Worm (Caenorhabditis elegans) whole organism, young adult: ENCODE data around the gene gnrr-2.
A peak's percentile ranks its signal among the peaks of the same experiment; 100 is the strongest.

Experiments used
- D2030.7 ChIP-seq: fragments of 200-800 bp; sonication (Bioruptor generic); IDR thresholded peaks from 2 replicates; pipeline ENCODE4 v1.3.6; 2022; ENCODE audit warnings: missing genetic modification reagents, missing genetic modification characterization, missing compliant biosample characterization
- F10E7.11 ChIP-seq: sonication (generic microtip); optimal IDR thresholded peaks from 2 replicates; lab custom pipeline; 2017; ENCODE audit warnings: mild to moderate bottlenecking, missing genetic modification characterization, moderate library complexity, missing compliant biosample characterization
- F57A8.1 ChIP-seq: fragments of 200-800 bp; sonication (Bioruptor generic); optimal IDR thresholded peaks from 2 replicates; lab custom pipeline; 2018; ENCODE audit warnings: mild to moderate bottlenecking, missing genetic modification characterization, moderate library complexity, missing compliant biosample characterization
- Y53F4B.3 ChIP-seq: fragments of 200-800 bp; sonication (Bioruptor generic); IDR thresholded peaks from 2 replicates; pipeline ENCODE4 v1.3.6; 2022; ENCODE audit warnings: missing genetic modification reagents, missing genetic modification characterization, missing compliant biosample characterization
- Y53G8AR.9 ChIP-seq: fragments of 200-800 bp; sonication (Bioruptor generic); conservative IDR thresholded peaks from 2 replicates; pipeline ENCODE4 v1.3.6; 2022; ENCODE audit warnings: missing genetic modification reagents, missing genetic modification characterization, missing compliant biosample characterization
- Y67H2A.10 ChIP-seq: fragments of 200-800 bp; sonication (Bioruptor generic); conservative IDR thresholded peaks from 2 replicates; pipeline ENCODE4 v1.3.6; 2022; ENCODE audit warnings: missing genetic modification reagents, missing genetic modification characterization, missing compliant biosample characterization
- Y79H2A.3 ChIP-seq: fragments of 200-800 bp; sonication (Bioruptor generic); conservative IDR thresholded peaks from 2 replicates; pipeline ENCODE4 v1.3.6; 2022; ENCODE audit warnings: missing genetic modification reagents, missing genetic modification characterization, missing compliant biosample characterization
- ZK185.1 ChIP-seq: sonication (generic microtip); optimal IDR thresholded peaks from 2 replicates; lab custom pipeline; 2016; ENCODE audit warnings: mild to moderate bottlenecking, missing genetic modification characterization, missing compliant biosample characterization; ENCODE audit not compliant: poor library complexity, severe bottlenecking
- akir-1 ChIP-seq: fragments of 200-800 bp; sonication (Bioruptor generic); optimal IDR thresholded peaks from 2 replicates; lab custom pipeline; 2018; ENCODE audit warnings: mild to moderate bottlenecking, missing genetic modification characterization, moderate library complexity, missing compliant biosample characterization
- atf-7 ChIP-seq: sonication (generic microtip); optimal IDR thresholded peaks from 2 replicates; lab custom pipeline; 2017; ENCODE audit warnings: mild to moderate bottlenecking, missing genetic modification characterization, missing compliant biosample characterization
- attf-3 ChIP-seq: fragments of 200-800 bp; sonication (Bioruptor generic); conservative IDR thresholded peaks from 2 replicates; pipeline ENCODE4 v1.3.6; 2022; ENCODE audit warnings: missing genetic modification reagents, missing genetic modification characterization, missing compliant biosample characterization
- cebp-1 ChIP-seq, 2 experiments: fragments of 200-800 bp in 1 of 2; sonication (Bioruptor generic) in 1 of 2; sonication (generic microtip) in 1 of 2; IDR thresholded peaks in 1 of 2; optimal IDR thresholded peaks in 1 of 2; 2 replicates each; pipeline versions ENCODE4 v1.3.6 to Lab custom; 2017 to 2022; ENCODE audit warnings: missing compliant biosample characterization in 2 of 2, missing genetic modification characterization in 2 of 2, mild to moderate bottlenecking in 1 of 2, missing genetic modification reagents in 1 of 2, moderate library complexity in 1 of 2
- ceh-27 ChIP-seq: fragments of 200-800 bp; sonication (Bioruptor generic); optimal IDR thresholded peaks from 2 replicates; lab custom pipeline; 2018; ENCODE audit warnings: mild to moderate bottlenecking, missing genetic modification characterization, moderate library complexity, missing compliant biosample characterization
- ceh-40 ChIP-seq: fragments of 200-800 bp; sonication (Bioruptor generic); IDR thresholded peaks from 2 replicates; pipeline ENCODE4 v1.3.6; 2022; ENCODE audit warnings: missing genetic modification characterization, missing compliant biosample characterization
- die-1 ChIP-seq: sonication (generic microtip); optimal IDR thresholded peaks from 2 replicates; lab custom pipeline; 2016; ENCODE audit warnings: missing genotype, mild to moderate bottlenecking, missing genetic modification characterization, missing compliant biosample characterization
- efl-1 ChIP-seq: fragments of 150-350 bp; optimal IDR thresholded peaks from 2 replicates; lab custom pipeline; 2014; ENCODE audit warnings: missing biosample characterization, missing genetic modification reagents, missing genetic modification characterization
- egl-18 ChIP-seq: fragments of 200-800 bp; sonication (Bioruptor generic); IDR thresholded peaks from 2 replicates; pipeline ENCODE4 v1.3.6; 2022; ENCODE audit warnings: missing genetic modification reagents, missing genetic modification characterization, missing compliant biosample characterization
- let-526 ChIP-seq: fragments of 200-800 bp; sonication (Bioruptor generic); IDR thresholded peaks from 2 replicates; pipeline ENCODE4 v1.3.6; 2022; ENCODE audit warnings: missing genetic modification reagents, missing genetic modification characterization, missing compliant biosample characterization
- let-607 ChIP-seq, 2 experiments: fragments of 200-800 bp in 1 of 2; sonication (Bioruptor generic) in 1 of 2; sonication (generic microtip) in 1 of 2; optimal IDR thresholded peaks; 2 replicates each; lab custom pipeline; 2016 to 2018; ENCODE audit warnings: mild to moderate bottlenecking in 2 of 2, missing compliant biosample characterization in 2 of 2, missing genetic modification characterization in 2 of 2, moderate library complexity in 2 of 2, missing genotype in 1 of 2
- lin-35 ChIP-seq, 3 experiments: fragments of 150-350 bp in 2 of 3; sonication (generic microtip) in 1 of 3; optimal IDR thresholded peaks; 2 replicates each; lab custom pipeline; 2014 to 2018; ENCODE audit warnings: missing biosample characterization in 3 of 3, missing genetic modification characterization in 3 of 3, missing genetic modification reagents in 3 of 3
- lin-40 ChIP-seq: sonication (generic microtip); optimal IDR thresholded peaks from 2 replicates; lab custom pipeline; 2016; ENCODE audit warnings: missing genetic modification characterization, mild to moderate bottlenecking, missing compliant biosample characterization, missing genotype, missing genetic modification reagents
- nfya-1 ChIP-seq: sonication (generic microtip); optimal IDR thresholded peaks from 2 replicates; lab custom pipeline; 2017; ENCODE audit warnings: antibody characterized with exemption, missing compliant biosample characterization, missing genetic modification characterization, borderline replicate concordance; ENCODE audit not compliant: insufficient read depth
- nfyb-1 ChIP-seq: fragments of 200-800 bp; sonication (Bioruptor generic); IDR thresholded peaks from 2 replicates; pipeline ENCODE4 v1.3.6; 2022; ENCODE audit warnings: missing genetic modification reagents, missing genetic modification characterization, missing compliant biosample characterization
- nhr-80 ChIP-seq: sonication (generic microtip); optimal IDR thresholded peaks from 2 replicates; lab custom pipeline; 2016; ENCODE audit warnings: missing genetic modification characterization, missing compliant biosample characterization
- nhr-90 ChIP-seq: sonication (generic microtip); optimal IDR thresholded peaks from 2 replicates; lab custom pipeline; 2016; ENCODE audit warnings: missing genotype, mild to moderate bottlenecking, missing genetic modification characterization, missing compliant biosample characterization
- pha-4 ChIP-seq: fragments of 150-350 bp; sonication (generic microtip); optimal IDR thresholded peaks from 2 replicates; lab custom pipeline; 2014; ENCODE audit warnings: missing biosample characterization, missing genetic modification reagents, missing genetic modification characterization
- rec-8 ChIP-seq, 2 experiments: sonication (generic microtip); optimal IDR thresholded peaks; 2 replicates each; lab custom pipeline; 2016; ENCODE audit warnings: mild to moderate bottlenecking in 2 of 2, missing genetic modification characterization in 2 of 2, missing genetic modification reagents in 2 of 2, missing genotype in 2 of 2, missing biosample characterization in 1 of 2, missing compliant biosample characterization in 1 of 2, moderate library complexity in 1 of 2
- rpc-1 ChIP-seq, 2 experiments: fragments of 150-350 bp in 1 of 2; sonication (generic microtip) in 1 of 2; optimal IDR thresholded peaks; 2 replicates each; lab custom pipeline; 2014 to 2018; ENCODE audit warnings: missing biosample characterization in 1 of 2, missing genetic modification characterization in 1 of 2, missing genetic modification reagents in 1 of 2, missing genotype in 1 of 2
- sdz-38 ChIP-seq: sonication (generic microtip); optimal IDR thresholded peaks from 2 replicates; lab custom pipeline; 2016; ENCODE audit warnings: missing genotype, missing genetic modification characterization, missing compliant biosample characterization
- snpc-1.3 ChIP-seq: sonication (generic microtip); optimal IDR thresholded peaks from 2 replicates; lab custom pipeline; 2017; ENCODE audit warnings: missing genetic modification characterization, mild to moderate bottlenecking, missing compliant biosample characterization, antibody characterized with exemption, moderate library complexity, missing genotype, missing genetic modification reagents; ENCODE audit not compliant: insufficient read depth
- snpc-4 ChIP-seq, 5 experiments: fragments of 150-350 bp in 1 of 5; sonication (generic microtip) in 4 of 5; optimal IDR thresholded peaks; 2 replicates each; lab custom pipeline; 2014 to 2018; ENCODE audit warnings: missing genetic modification characterization in 5 of 5, missing biosample characterization in 3 of 5, antibody characterized with exemption in 2 of 5, mild to moderate bottlenecking in 2 of 5, missing compliant biosample characterization in 2 of 5, missing genotype in 2 of 5, moderate library complexity in 2 of 5, missing genetic modification reagents in 1 of 5
- somi-1 ChIP-seq: fragments of 200-800 bp; sonication (Bioruptor generic); optimal IDR thresholded peaks from 2 replicates; lab custom pipeline; 2018; ENCODE audit warnings: mild to moderate bottlenecking, missing genetic modification characterization, missing compliant biosample characterization
- tbp1 ChIP-seq: fragments of 200-800 bp; sonication (Bioruptor generic); optimal IDR thresholded peaks from 2 replicates; lab custom pipeline; 2018; ENCODE audit warnings: mild to moderate bottlenecking, missing genetic modification characterization, missing compliant biosample characterization
- tlf-1 ChIP-seq: fragments of 200-800 bp; sonication (Bioruptor generic); optimal IDR thresholded peaks from 2 replicates; lab custom pipeline; 2018; ENCODE audit warnings: mild to moderate bottlenecking, missing genetic modification characterization, missing compliant biosample characterization
- unc-130 ChIP-seq: sonication (generic microtip); optimal IDR thresholded peaks from 2 replicates; lab custom pipeline; 2016; ENCODE audit warnings: missing genetic modification reagents, missing genetic modification characterization, missing compliant biosample characterization
- unc-62 ChIP-seq: fragments of 150-350 bp; optimal IDR thresholded peaks from 2 replicates; lab custom pipeline; 2014; ENCODE audit warnings: missing biosample characterization, missing genetic modification reagents, missing genetic modification characterization
- zfh-2 ChIP-seq: fragments of 200-800 bp; sonication (Bioruptor generic); conservative IDR thresholded peaks from 2 replicates; pipeline ENCODE4 v1.3.6; 2022; ENCODE audit warnings: missing genetic modification reagents, missing genetic modification characterization, missing compliant biosample characterization
- zim-3 ChIP-seq: sonication (generic microtip); optimal IDR thresholded peaks from 2 replicates; lab custom pipeline; 2017; ENCODE audit warnings: mild to moderate bottlenecking, missing genetic modification characterization, moderate library complexity, missing compliant biosample characterization
- ztf-18 ChIP-seq: sonication (generic microtip); optimal IDR thresholded peaks from 2 replicates; lab custom pipeline; 2016; ENCODE audit warnings: missing genotype, mild to moderate bottlenecking, missing genetic modification characterization, missing compliant biosample characterization
- ztf-26 ChIP-seq: sonication (generic microtip); optimal IDR thresholded peaks from 2 replicates; lab custom pipeline; 2017; ENCODE audit warnings: missing genetic modification characterization, missing compliant biosample characterization
- ztf-6 ChIP-seq: fragments of 200-800 bp; sonication (Bioruptor generic); IDR thresholded peaks from 2 replicates; pipeline ENCODE4 v1.3.6; 2022; ENCODE audit warnings: missing genetic modification reagents, missing genetic modification characterization, missing compliant biosample characterization

gnrr-2 gene

ce11 chrV:14408774-14409173, at the start of gene gnrr-2:
Gene gnrr-2 (plus strand): TSS chrV:14409074.
- TF ChIP-seq pha-4 (no peak), zim-3 (tag; lab: Kevin White, UChicago) (no peak), die-1 (no peak), D2030.7 (no peak), ztf-6 (GFP tag; lab: Robert Waterston, UW) (no peak), akir-1 (GFP tag; lab: Kevin White, UChicago) (no peak), ZK185.1 (tag; lab: Kevin White, UChicago) (no peak), tbp1 (GFP tag; lab: Kevin White, UChicago) (no peak), F10E7.11 (no peak), ceh-40 (GFP tag; lab: Robert Waterston, UW) (no peak), sdz-38 (tag; lab: Kevin White, UChicago) (no peak), Y53F4B.3 (GFP tag; lab: Robert Waterston, UW) (no peak), unc-62 (GFP tag; lab: Kevin White, UChicago) (no peak)

DNA sequence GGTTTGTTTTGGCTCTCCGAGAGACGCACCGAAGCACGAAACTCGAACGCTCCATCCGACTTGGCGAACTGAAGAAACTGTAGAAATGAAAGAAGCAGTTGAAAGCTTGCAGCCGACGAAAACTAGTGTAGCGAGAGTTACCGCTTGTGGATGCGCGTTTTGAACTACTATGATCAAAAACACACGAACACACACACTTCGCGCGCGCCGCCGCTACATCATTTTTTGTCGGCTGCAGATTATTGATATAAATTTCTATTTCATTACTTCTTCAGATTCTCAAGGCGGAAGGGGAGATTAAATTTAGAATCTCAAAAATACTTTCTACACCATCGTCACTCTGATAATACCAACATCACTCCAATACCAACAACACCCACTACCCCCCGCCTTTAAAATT, 46.9 kb upstream of the gnrr-2 start:
- TF ChIP-seq let-526 (no peak), Y53G8AR.9 (GFP tag; lab: Robert Waterston, UW) (no peak), snpc-4 (GFP tag; optimal IDR thresholded peaks at IDR 0.05; lab: Kevin White, UChicago) (no peak), snpc-4 (tag; optimal IDR thresholded peaks at IDR 0.05; lab: Kevin White, UChicago) (peak in 3 of 4 experiments; percentile 49 to 94 (median 89))

DNA sequence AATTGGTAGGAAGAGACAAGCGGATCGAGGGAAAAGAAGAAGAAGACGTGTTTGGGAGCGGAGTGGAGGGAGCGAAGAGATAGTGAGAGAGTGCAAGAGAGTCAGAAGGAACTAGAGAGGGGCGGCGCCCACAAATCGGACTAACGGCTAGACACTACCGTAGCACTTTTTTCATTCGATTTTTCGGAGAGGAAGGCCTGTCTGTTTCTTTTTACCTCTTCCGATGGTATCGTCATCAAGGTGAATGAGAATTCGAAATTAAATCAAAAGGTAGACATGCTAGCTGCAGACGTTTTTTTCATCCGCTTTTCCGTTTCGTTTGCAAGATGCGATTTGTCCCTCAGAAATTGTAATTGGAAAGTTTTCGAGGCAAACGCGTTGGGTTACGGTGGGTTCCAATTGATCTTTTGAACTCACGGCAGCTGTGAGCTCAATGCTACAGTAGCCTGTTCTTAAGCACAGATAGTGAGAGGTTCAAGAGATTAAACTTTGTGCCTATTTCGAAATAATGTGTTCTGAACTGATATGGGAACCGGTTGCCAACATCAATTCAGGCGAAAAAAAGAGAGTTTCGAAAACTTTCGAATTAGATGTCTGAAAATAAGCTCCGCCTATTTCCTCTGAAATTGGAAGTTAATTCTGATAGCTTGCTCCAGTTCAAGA, 44.2 kb upstream of the gnrr-2 start:
- no peak for TF ChIP-seq ztf-18 (tag; lab: Kevin White, UChicago)
- TF ChIP-seq Y79H2A.3 (GFP tag; lab: Robert Waterston, UW) = no peak
- TF ChIP-seq ceh-27 = peak; percentile 14
- peak; percentile 76; the same call in 1 of the 2 replicates for TF ChIP-seq cebp-1 (GFP tag; IDR thresholded peaks at IDR 0.05; lab: Robert Waterston, UW)
- peak; percentile 74 for TF ChIP-seq cebp-1 (tag; optimal IDR thresholded peaks at IDR 0.05; lab: Kevin White, UChicago)
- TF ChIP-seq Y67H2A.10 (GFP tag; lab: Robert Waterston, UW) = no peak
- no peak for TF ChIP-seq attf-3 (GFP tag; lab: Robert Waterston, UW)
- peak; percentile 43 for TF ChIP-seq nhr-80 (tag; lab: Kevin White, UChicago)
- TF ChIP-seq unc-130 = no peak
- peak; percentile 11 for TF ChIP-seq lin-40
- no peak for TF ChIP-seq rec-8 (tag; optimal IDR thresholded peaks at IDR 0.05; lab: Kevin White, UChicago)
- TF ChIP-seq zfh-2 (GFP tag; lab: Robert Waterston, UW) = peak; percentile 63; the same call in 1 of the 2 replicates
- peak; percentile 57; the same call in 1 of the 2 replicates for TF ChIP-seq nfyb-1 (GFP tag; lab: Robert Waterston, UW)
- no peak for TF ChIP-seq efl-1 (GFP tag; lab: Kevin White, UChicago)

DNA sequence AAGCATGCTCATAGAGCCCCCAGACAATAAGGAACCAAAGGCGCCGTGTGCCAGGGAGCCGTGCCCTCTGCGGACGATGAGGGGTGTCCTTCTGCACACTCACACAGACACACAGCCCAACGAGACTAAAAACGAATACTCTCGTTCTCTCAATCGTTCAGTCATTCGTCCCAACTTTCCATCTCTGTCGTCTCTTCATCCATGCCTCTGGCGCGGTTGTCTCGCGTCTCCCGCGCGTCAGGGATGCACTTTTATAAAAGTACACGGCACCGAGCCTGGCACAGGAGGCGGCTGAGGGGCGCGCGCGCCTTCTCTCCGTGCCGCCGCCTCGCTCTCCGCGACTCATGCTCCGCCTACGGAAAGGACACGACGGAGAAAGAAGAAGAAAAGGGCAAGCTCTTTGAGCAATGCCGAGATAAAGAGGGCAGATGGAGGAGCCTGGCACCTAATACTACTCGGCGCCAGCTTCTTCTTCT, 42.3 kb upstream of the gnrr-2 start:
- TF ChIP-seq F57A8.1 (GFP tag; lab: Kevin White, UChicago) (no peak), snpc-4 (GFP tag; optimal IDR thresholded peaks at IDR 0.05; lab: Kevin White, UChicago) (no peak), snpc-4 (tag; optimal IDR thresholded peaks at IDR 0.05; lab: Kevin White, UChicago) (peak in 2 of 4 experiments; percentile 55 to 58), lin-35 (GFP tag; optimal IDR thresholded peaks at IDR 0.05; lab: Kevin White, UChicago) (peak in 1 of 3 experiments; percentile 25), ztf-26 (tag; lab: Kevin White, UChicago) (no peak), ceh-40 (GFP tag; lab: Robert Waterston, UW) (no peak), somi-1 (GFP tag; lab: Kevin White, UChicago) (no peak), nfya-1 (no peak), nhr-90 (peak; percentile 5), atf-7 (no peak), rpc-1 (optimal IDR thresholded peaks at IDR 0.05; lab: Kevin White, UChicago) (no peak), rpc-1 (tag; optimal IDR thresholded peaks at IDR 0.05; lab: Kevin White, UChicago) (no peak), tlf-1 (GFP tag; lab: Kevin White, UChicago) (no peak), snpc-1.3 (no peak), let-607 (tag; optimal IDR thresholded peaks at IDR 0.05; lab: Kevin White, UChicago) (no peak), egl-18 (GFP tag; lab: Robert Waterston, UW) (no peak)
